Worm (Caenorhabditis elegans) whole organism, L2 larva: ENCODE data around the gene rnp-7.
A peak's percentile ranks its signal among the peaks of the same experiment; 100 is the strongest.

Source experiments
- F13H6.1 ChIP-seq: sonication (generic microtip); optimal IDR thresholded peaks from 2 replicates; lab custom pipeline; 2016; ENCODE audit warnings: missing genetic modification characterization, missing compliant biosample characterization
- R02D3.7 ChIP-seq: fragments of 150-350 bp; optimal IDR thresholded peaks from 2 replicates; lab custom pipeline; 2014; ENCODE audit warnings: missing biosample characterization, missing genetic modification characterization
- Y55F3AM.14 ChIP-seq: fragments of 200-800 bp; sonication (Bioruptor generic); optimal IDR thresholded peaks from 2 replicates; lab custom pipeline; 2018; ENCODE audit warnings: mild to moderate bottlenecking, missing genetic modification characterization, missing compliant biosample characterization
- ZK546.5 ChIP-seq: sonication (generic microtip); optimal IDR thresholded peaks from 2 replicates; lab custom pipeline; 2017; ENCODE audit warnings: missing biosample characterization, missing genetic modification characterization
- aly-2 ChIP-seq: fragments of 150-350 bp; optimal IDR thresholded peaks from 2 replicates; lab custom pipeline; 2014; ENCODE audit warnings: missing biosample characterization, missing genetic modification characterization
- ama-1 ChIP-seq: fragments of 150-350 bp; optimal IDR thresholded peaks from 2 replicates; lab custom pipeline; 2018; ENCODE audit warnings: inconsistent platforms
- ceh-16 ChIP-seq: fragments of 150-350 bp; optimal IDR thresholded peaks from 2 replicates; lab custom pipeline; 2014; ENCODE audit warnings: missing biosample characterization, missing genetic modification characterization
- ceh-82 ChIP-seq: fragments of 150-350 bp; optimal IDR thresholded peaks from 2 replicates; lab custom pipeline; 2014; ENCODE audit warnings: missing biosample characterization, missing genetic modification characterization
- crh-2 ChIP-seq: sonication (generic microtip); optimal IDR thresholded peaks from 2 replicates; lab custom pipeline; 2017; ENCODE audit warnings: missing biosample characterization, missing genetic modification characterization
- dmd-4 ChIP-seq: sonication (generic microtip); optimal IDR thresholded peaks from 2 replicates; lab custom pipeline; 2017; ENCODE audit warnings: missing biosample characterization, missing genetic modification characterization
- egl-27 ChIP-seq: sonication (generic microtip); optimal IDR thresholded peaks from 3 replicates; lab custom pipeline; 2017; ENCODE audit warnings: missing biosample characterization, missing genetic modification reagents, missing genetic modification characterization
- elt-1 ChIP-seq: fragments of 150-350 bp; optimal IDR thresholded peaks from 2 replicates; lab custom pipeline; 2014; ENCODE audit warnings: missing biosample characterization, missing genetic modification characterization
- fos-1 ChIP-seq: fragments of 150-350 bp; optimal IDR thresholded peaks from 2 replicates; lab custom pipeline; 2014; ENCODE audit warnings: missing biosample characterization, missing genetic modification characterization
- gmeb-1 ChIP-seq: fragments of 150-350 bp; optimal IDR thresholded peaks from 2 replicates; lab custom pipeline; 2014; ENCODE audit warnings: missing biosample characterization, missing genetic modification characterization
- lin-11 ChIP-seq: fragments of 150-350 bp; sonication (generic microtip); optimal IDR thresholded peaks from 2 replicates; lab custom pipeline; 2014; ENCODE audit warnings: missing biosample characterization, missing genetic modification characterization, inconsistent platforms, mixed read lengths
- lin-13 ChIP-seq: fragments of 150-350 bp; optimal IDR thresholded peaks from 2 replicates; lab custom pipeline; 2014; ENCODE audit warnings: missing biosample characterization, missing genetic modification reagents, missing genetic modification characterization
- lin-39 ChIP-seq: fragments of 150-350 bp; optimal IDR thresholded peaks from 2 replicates; lab custom pipeline; 2014; ENCODE audit warnings: missing biosample characterization, missing genetic modification reagents, missing genetic modification characterization
- lsy-2 ChIP-seq, 2 experiments: fragments of 150-350 bp in 1 of 2; sonication (generic microtip) in 1 of 2; optimal IDR thresholded peaks; 2 replicates each; lab custom pipeline; 2014 to 2017; ENCODE audit warnings: missing biosample characterization in 2 of 2, missing genetic modification characterization in 2 of 2
- mab-5 ChIP-seq: fragments of 150-350 bp; optimal IDR thresholded peaks from 2 replicates; lab custom pipeline; 2014; ENCODE audit warnings: missing biosample characterization, missing genetic modification characterization
- mbf-1 ChIP-seq: sonication (generic microtip); optimal IDR thresholded peaks from 2 replicates; lab custom pipeline; 2017; ENCODE audit warnings: missing biosample characterization, missing genetic modification characterization
- mdl-1 ChIP-seq, 2 experiments: fragments of 150-350 bp in 1 of 2; sonication (generic microtip) in 1 of 2; optimal IDR thresholded peaks; 2 replicates each; lab custom pipeline; 2017; ENCODE audit warnings: missing biosample characterization in 2 of 2, missing genetic modification characterization in 2 of 2
- nhr-10 ChIP-seq: sonication (generic microtip); optimal IDR thresholded peaks from 2 replicates; lab custom pipeline; 2017; ENCODE audit warnings: missing biosample characterization, missing genetic modification characterization
- nhr-11 ChIP-seq: fragments of 150-350 bp; optimal IDR thresholded peaks from 2 replicates; lab custom pipeline; 2014; ENCODE audit warnings: missing biosample characterization, missing genetic modification characterization
- nhr-12 ChIP-seq: fragments of 150-350 bp; optimal IDR thresholded peaks from 2 replicates; lab custom pipeline; 2014; ENCODE audit warnings: missing biosample characterization, missing genetic modification characterization
- nhr-129 ChIP-seq: fragments of 150-350 bp; optimal IDR thresholded peaks from 2 replicates; lab custom pipeline; 2014; ENCODE audit warnings: missing biosample characterization, missing genetic modification characterization
- nhr-21 ChIP-seq: fragments of 150-350 bp; optimal IDR thresholded peaks from 2 replicates; lab custom pipeline; 2014; ENCODE audit warnings: missing biosample characterization, missing genetic modification characterization
- nhr-25 ChIP-seq: fragments of 150-350 bp; sonication (generic microtip); optimal IDR thresholded peaks from 3 replicates; lab custom pipeline; 2014; ENCODE audit warnings: missing biosample characterization, missing genetic modification characterization
- nhr-6 ChIP-seq: fragments of 150-350 bp; optimal IDR thresholded peaks from 2 replicates; lab custom pipeline; 2014; ENCODE audit warnings: missing biosample characterization, missing genetic modification characterization
- nhr-77 ChIP-seq: fragments of 150-350 bp; optimal IDR thresholded peaks from 2 replicates; lab custom pipeline; 2014; ENCODE audit warnings: missing biosample characterization, missing genetic modification characterization
- sem-4 ChIP-seq: fragments of 150-350 bp; optimal IDR thresholded peaks from 2 replicates; lab custom pipeline; 2014; ENCODE audit warnings: missing biosample characterization, missing genetic modification reagents, missing genetic modification characterization
- skn-1 ChIP-seq: sonication (generic microtip); optimal IDR thresholded peaks from 2 replicates; lab custom pipeline; 2017; ENCODE audit warnings: missing biosample characterization, missing genetic modification characterization
- sma-3 ChIP-seq: sonication (generic microtip); optimal IDR thresholded peaks from 2 replicates; lab custom pipeline; 2016; ENCODE audit warnings: missing genetic modification reagents, missing genetic modification characterization, missing compliant biosample characterization
- sma-9 ChIP-seq, 2 experiments: fragments of 150-350 bp in 1 of 2; sonication (generic microtip) in 1 of 2; optimal IDR thresholded peaks; 2 replicates each; lab custom pipeline; 2014 to 2016; ENCODE audit warnings: missing genetic modification characterization in 2 of 2, mild to moderate bottlenecking in 1 of 2, missing biosample characterization in 1 of 2, missing compliant biosample characterization in 1 of 2, missing genetic modification reagents in 1 of 2, moderate library complexity in 1 of 2
- snpc-4 ChIP-seq: fragments of 150-350 bp; optimal IDR thresholded peaks from 2 replicates; lab custom pipeline; 2014; ENCODE audit warnings: missing biosample characterization, missing genetic modification characterization
- unc-39 ChIP-seq: fragments of 150-350 bp; optimal IDR thresholded peaks from 2 replicates; lab custom pipeline; 2014; ENCODE audit warnings: missing biosample characterization, missing genetic modification characterization
- unc-55 ChIP-seq: fragments of 150-350 bp; sonication (generic microtip); optimal IDR thresholded peaks from 3 replicates; lab custom pipeline; 2014; ENCODE audit warnings: missing biosample characterization, missing genetic modification reagents, missing genetic modification characterization
- ztf-1 ChIP-seq: fragments of 200-800 bp; sonication (Bioruptor generic); conservative IDR thresholded peaks from 2 replicates; pipeline ENCODE4 v1.3.6; 2022; ENCODE audit warnings: missing genetic modification characterization, missing compliant biosample characterization
- ztf-11 ChIP-seq: sonication (generic microtip); optimal IDR thresholded peaks from 2 replicates; lab custom pipeline; 2017; ENCODE audit warnings: missing biosample characterization, missing genetic modification characterization

The rnp-7 gene

DNA sequence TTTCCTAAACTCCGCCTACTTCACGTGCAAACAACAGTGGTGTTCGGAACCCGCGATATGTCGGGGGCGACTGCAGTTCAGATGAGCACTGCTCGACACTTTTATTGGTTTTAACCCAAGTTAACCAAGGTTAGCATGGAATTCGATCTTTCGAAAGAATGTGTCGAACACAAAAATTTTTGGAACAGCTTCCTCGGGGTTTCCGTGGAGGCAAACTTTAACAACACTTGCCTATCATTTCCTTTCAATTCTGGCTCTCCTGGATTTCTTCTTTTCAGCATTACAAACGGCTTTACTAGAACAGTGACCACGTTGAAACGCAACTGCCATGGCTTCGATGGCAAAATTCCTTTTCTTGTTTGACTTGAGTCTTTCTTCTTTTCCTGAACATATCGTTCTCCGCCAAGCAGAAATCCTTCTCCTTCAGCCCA lies 19.7 kb downstream of the rnp-7 start:
- TF ChIP-seq aly-2 (tag; lab: Kevin White, UChicago) (no peak), dmd-4 (tag; lab: Kevin White, UChicago) (no peak), F13H6.1 (tag; lab: Kevin White, UChicago) (peak; percentile 39), fos-1 (tag; lab: Kevin White, UChicago) (peak; percentile 25), Y55F3AM.14 (GFP tag; lab: Kevin White, UChicago) (no peak), sma-3 (peak; percentile 31), ama-1 (lab: Kevin White, UChicago) (peak; percentile 91), nhr-21 (tag; lab: Kevin White, UChicago) (peak; percentile 25), snpc-4 (tag; lab: Kevin White, UChicago) (peak; percentile 97), mbf-1 (tag; lab: Kevin White, UChicago) (no peak), lsy-2 (tag; optimal IDR thresholded peaks at IDR 0.05; lab: Kevin White, UChicago) (peak; percentile 12 to 58), ceh-82 (tag; lab: Kevin White, UChicago) (no peak), nhr-25 (tag; lab: Kevin White, UChicago) (no peak), ceh-16 (tag; lab: Kevin White, UChicago) (no peak), nhr-129 (tag; lab: Kevin White, UChicago) (peak; percentile 26), sma-9 (GFP tag; optimal IDR thresholded peaks at IDR 0.05; lab: Kevin White, UChicago) (peak; percentile 77), sma-9 (tag; optimal IDR thresholded peaks at IDR 0.05; lab: Kevin White, UChicago) (no peak), nhr-10 (tag; lab: Kevin White, UChicago) (peak; percentile 38), sem-4 (tag; lab: Kevin White, UChicago) (no peak), mab-5 (tag; lab: Kevin White, UChicago) (no peak), crh-2 (peak; percentile 56), ztf-1 (no peak), egl-27 (tag; lab: Kevin White, UChicago) (peak; percentile 70), mdl-1 (tag; optimal IDR thresholded peaks at IDR 0.05; lab: Kevin White, UChicago) (peak in 1 of 2 experiments; percentile 47), gmeb-1 (tag; lab: Kevin White, UChicago) (peak; percentile 72)

ce11 chrIII:7140228-7140710 lies 20.7 kb downstream of the rnp-7 start:
- TF ChIP-seq lsy-2 (tag; optimal IDR thresholded peaks at IDR 0.05; lab: Kevin White, UChicago) = peak in 1 of 2 experiments; percentile 53
- TF ChIP-seq snpc-4 (tag; lab: Kevin White, UChicago) = peak; percentile 96
- TF ChIP-seq gmeb-1 (tag; lab: Kevin White, UChicago) = peak; percentile 21
- TF ChIP-seq nhr-21 (tag; lab: Kevin White, UChicago) = peak; percentile 29
- peak; percentile 73 for TF ChIP-seq sma-3
- no peak for TF ChIP-seq unc-55 (GFP tag; lab: Kevin White, UChicago)
- peak; percentile 78 for TF ChIP-seq ama-1 (lab: Kevin White, UChicago)
- TF ChIP-seq crh-2 = peak; percentile 30
- TF ChIP-seq lin-13 (GFP tag; lab: Kevin White, UChicago) = peak; percentile 17
- TF ChIP-seq F13H6.1 (tag; lab: Kevin White, UChicago) = peak; percentile 12
- TF ChIP-seq skn-1 (tag; lab: Kevin White, UChicago) = no peak
- no peak for TF ChIP-seq lin-39 (tag; lab: Kevin White, UChicago)
- peak; percentile 35 for TF ChIP-seq sma-9 (GFP tag; optimal IDR thresholded peaks at IDR 0.05; lab: Kevin White, UChicago)
- no peak for TF ChIP-seq sma-9 (tag; optimal IDR thresholded peaks at IDR 0.05; lab: Kevin White, UChicago)
- peak; percentile 17 for TF ChIP-seq ceh-16 (tag; lab: Kevin White, UChicago)
- peak; percentile 2 for TF ChIP-seq fos-1 (tag; lab: Kevin White, UChicago)
- no peak for TF ChIP-seq lin-11 (tag; lab: Kevin White, UChicago)

ce11 chrIII:7138178-7138577 lies 22.8 kb downstream of the rnp-7 start, which contains the start of gene B0280.11:
Gene B0280.11 (minus strand): TSS chrIII:7138278.
- no peak for TF ChIP-seq lin-13 (GFP tag; lab: Kevin White, UChicago)
- TF ChIP-seq skn-1 (tag; lab: Kevin White, UChicago) = no peak
- no peak for TF ChIP-seq mab-5 (tag; lab: Kevin White, UChicago)
- no peak for TF ChIP-seq ztf-11 (tag; lab: Kevin White, UChicago)
- no peak for TF ChIP-seq ceh-16 (tag; lab: Kevin White, UChicago)
- no peak for TF ChIP-seq elt-1
- TF ChIP-seq crh-2 = no peak
- no peak for TF ChIP-seq unc-39 (tag; lab: Kevin White, UChicago)

DNA sequence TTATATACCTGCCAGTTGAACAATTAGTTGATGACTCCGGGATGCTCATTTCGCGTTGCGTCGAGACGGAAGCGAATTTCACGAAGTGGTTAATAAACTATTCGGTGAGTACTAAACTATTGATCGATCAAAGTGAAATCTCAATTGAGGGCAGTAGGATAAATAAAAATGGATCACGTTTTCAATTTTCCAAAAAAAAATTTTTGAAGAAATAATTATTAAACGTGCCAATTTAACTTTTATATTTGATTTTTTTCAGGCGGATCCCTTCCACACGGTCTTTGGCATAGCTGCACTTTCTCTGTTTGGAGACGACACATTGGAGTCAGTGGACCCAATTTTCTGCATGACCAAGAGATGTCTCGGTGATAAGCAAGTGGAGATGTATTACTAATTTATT lies 24.9 kb downstream of the rnp-7 start, which contains the start of gene B0280.17:
TSS of gene B0280.17 (minus strand) at position 101 of the 400 bp plus-strand sequence.
- no peak for TF ChIP-seq ZK546.5 (tag; lab: Kevin White, UChicago)
- TF ChIP-seq R02D3.7 (tag; lab: Kevin White, UChicago) = no peak
- TF ChIP-seq dmd-4 (tag; lab: Kevin White, UChicago) = no peak
- TF ChIP-seq nhr-11 (tag; lab: Kevin White, UChicago) = no peak
- TF ChIP-seq lin-13 (GFP tag; lab: Kevin White, UChicago) = no peak
- no peak for TF ChIP-seq mdl-1 (tag; optimal IDR thresholded peaks at IDR 0.05; lab: Kevin White, UChicago)
- TF ChIP-seq nhr-10 (tag; lab: Kevin White, UChicago) = no peak
- TF ChIP-seq sma-3 = no peak
- TF ChIP-seq nhr-77 (tag; lab: Kevin White, UChicago) = no peak
- no peak for TF ChIP-seq nhr-6 (tag; lab: Kevin White, UChicago)
- no peak for TF ChIP-seq nhr-25 (tag; lab: Kevin White, UChicago)
- TF ChIP-seq aly-2 (tag; lab: Kevin White, UChicago) = no peak
- TF ChIP-seq nhr-12 (tag; lab: Kevin White, UChicago) = no peak
- TF ChIP-seq, all 48 proteins: peak for 0
